Worm (Caenorhabditis elegans) whole organism, L4 larva: Measurements from ENCODE around the gene T10H10.2.

Experiments used
- F44E2.7 ChIP-seq: fragments of 200-800 bp; sonication (Bioruptor generic); IDR thresholded peaks from 2 replicates; pipeline ENCODE4 v2.1.2; 2022; ENCODE audit warnings: missing genetic modification characterization, missing compliant biosample characterization
- aha-1 ChIP-seq: fragments of 150-350 bp; peaks from one replicate; lab custom pipeline; 2014; ENCODE audit warnings: missing biosample characterization, missing genetic modification characterization
- ces-1 ChIP-seq: fragments of 150-350 bp; sonication (generic microtip); optimal IDR thresholded peaks from 4 replicates; lab custom pipeline; 2014; ENCODE audit warnings: missing biosample characterization, missing genetic modification reagents, missing genetic modification characterization
- daf-8 ChIP-seq: fragments of 200-800 bp; sonication (Bioruptor generic); IDR thresholded peaks from 2 replicates; pipeline ENCODE4 v1.3.6; 2022; ENCODE audit warnings: missing genetic modification characterization, missing compliant biosample characterization
- jun-1 ChIP-seq: fragments of 150-350 bp; optimal IDR thresholded peaks from 2 replicates; lab custom pipeline; 2014; ENCODE audit warnings: missing biosample characterization, missing genetic modification reagents, missing genetic modification characterization
- nhr-77 ChIP-seq: fragments of 150-350 bp; optimal IDR thresholded peaks from 2 replicates; lab custom pipeline; 2014; ENCODE audit warnings: missing biosample characterization, missing genetic modification characterization
- pha-4 ChIP-seq, 2 experiments: fragments of 150-350 bp in 1 of 2; fragments of 200-800 bp in 1 of 2; sonication (Bioruptor generic) in 1 of 2; IDR thresholded peaks in 1 of 2; optimal IDR thresholded peaks in 1 of 2; 2 replicates each; pipeline versions ENCODE4 v1.3.6 to Lab custom; 2014 to 2022; ENCODE audit warnings: missing genetic modification characterization in 2 of 2, missing genetic modification reagents in 2 of 2, missing biosample characterization in 1 of 2, missing compliant biosample characterization in 1 of 2

- no peak for TF ChIP-seq aha-1
- TF ChIP-seq F44E2.7 (GFP tag; lab: Robert Waterston, UW): no peak
- TF ChIP-seq nhr-77 (tag; lab: Kevin White, UChicago): no peak
- TF ChIP-seq jun-1: no peak
- TF ChIP-seq ces-1 (GFP tag; lab: Kevin White, UChicago): no peak
- no peak for TF ChIP-seq daf-8 (GFP tag; lab: Robert Waterston, UW)
- no peak for TF ChIP-seq pha-4 (GFP tag; IDR thresholded peaks at IDR 0.05; lab: Robert Waterston, UW)
- TF ChIP-seq pha-4 (tag; optimal IDR thresholded peaks at IDR 0.05; lab: Kevin White, UChicago): no peak
Measured at ce11 chrX:2266777-2267176, 27.8 kb upstream of the T10H10.2 start.
